Fruit fly (Drosophila melanogaster) whole organism, wandering third instar larva: Measurements from ENCODE around the gene CG1575.

Experiments used
- Abd-B ChIP-seq: fragments of >200 bp; optimal IDR thresholded peaks from 2 replicates; lab custom pipeline; 2017; ENCODE audit warnings: missing biosample characterization, missing genetic modification characterization
- CG32264 ChIP-seq: fragments of 200-800 bp; sonication (Bioruptor generic); optimal IDR thresholded peaks from 2 replicates; lab custom pipeline; 2016; ENCODE audit warnings: missing biosample characterization, missing genetic modification characterization
- CG9705 ChIP-seq: fragments of 200-800 bp; sonication (Bioruptor generic); optimal IDR thresholded peaks from 2 replicates; lab custom pipeline; 2018; ENCODE audit warnings: missing biosample characterization, mild to moderate bottlenecking, missing genetic modification characterization
- CrebA ChIP-seq: fragments of 200-800 bp; sonication (Bioruptor generic); optimal IDR thresholded peaks from 2 replicates; lab custom pipeline; 2016; ENCODE audit warnings: missing biosample characterization, mild to moderate bottlenecking, missing genetic modification characterization, borderline replicate concordance
- Dfd ChIP-seq: fragments of >200 bp; optimal IDR thresholded peaks from 2 replicates; lab custom pipeline; 2017; ENCODE audit warnings: missing biosample characterization, missing genetic modification characterization
- Dif ChIP-seq: fragments of 200-275, 200-300 bp; sonication (Bioruptor generic); optimal IDR thresholded peaks from 2 replicates; lab custom pipeline; 2018; ENCODE audit warnings: missing biosample characterization, missing genetic modification characterization; ENCODE audit not compliant: partially characterized antibody
- GATAd ChIP-seq: sonication (Bioruptor generic); optimal IDR thresholded peaks from 2 replicates; lab custom pipeline; 2016; ENCODE audit warnings: missing biosample characterization, missing genetic modification characterization
- HLH106 ChIP-seq: fragments of 200-800 bp; optimal IDR thresholded peaks from 3 replicates; lab custom pipeline; 2019; ENCODE audit warnings: missing biosample characterization, mild to moderate bottlenecking, missing genetic modification characterization, moderate library complexity
- Hnf4 ChIP-seq: fragments of 200-800 bp; sonication (Bioruptor generic); optimal IDR thresholded peaks from 2 replicates; lab custom pipeline; 2016; ENCODE audit warnings: missing biosample characterization, mild to moderate bottlenecking, missing genetic modification characterization
- Hr78 ChIP-seq: fragments of >200 bp; optimal IDR thresholded peaks from 2 replicates; lab custom pipeline; 2017; ENCODE audit warnings: missing biosample characterization, missing genetic modification characterization
- Hr83 ChIP-seq: fragments of 200-300 bp; sonication (Bioruptor generic); optimal IDR thresholded peaks from 2 replicates; lab custom pipeline; 2016; ENCODE audit warnings: missing biosample characterization, mild to moderate bottlenecking, missing genetic modification characterization, moderate library complexity; ENCODE audit not compliant: poor library complexity, severe bottlenecking
- Jra ChIP-seq: sonication (Bioruptor generic); optimal IDR thresholded peaks from 2 replicates; lab custom pipeline; 2016; ENCODE audit warnings: missing biosample characterization, missing genetic modification characterization
- Mio ChIP-seq: sonication (Bioruptor generic); optimal IDR thresholded peaks from 2 replicates; lab custom pipeline; 2016; ENCODE audit warnings: missing biosample characterization, missing genetic modification characterization
- Myc ChIP-seq: fragments of >200 bp; optimal IDR thresholded peaks from 2 replicates; lab custom pipeline; 2017
- N ChIP-seq: fragments of >200 bp; optimal IDR thresholded peaks from 2 replicates; lab custom pipeline; 2018; ENCODE audit warnings: missing biosample characterization, missing external identifiers, missing genetic modification characterization
- OdsH ChIP-seq: fragments of 200-800 bp; sonication (Bioruptor generic); optimal IDR thresholded peaks from 2 replicates; lab custom pipeline; 2016; ENCODE audit warnings: missing biosample characterization, mild to moderate bottlenecking, missing genetic modification characterization
- Rel ChIP-seq, 2 experiments: fragments of 200-800 bp; sonication (Bioruptor generic) in 1 of 2; optimal IDR thresholded peaks; 2 replicates in 1 of 2; 3 replicates in 1 of 2; lab custom pipeline; 2016 to 2019; ENCODE audit warnings: mild to moderate bottlenecking in 2 of 2, missing biosample characterization in 2 of 2, missing genetic modification characterization in 2 of 2, moderate library complexity in 1 of 2
- Sp1 ChIP-seq: fragments of 200-800 bp; sonication (Bioruptor generic); optimal IDR thresholded peaks from 3 replicates; lab custom pipeline; 2019; ENCODE audit warnings: missing biosample characterization, mild to moderate bottlenecking, missing genetic modification characterization, moderate library complexity
- Vsx2 ChIP-seq: fragments of 200-300, 225-300 bp; sonication (Bioruptor generic); optimal IDR thresholded peaks from 2 replicates; lab custom pipeline; 2018; ENCODE audit warnings: missing biosample characterization, missing genetic modification characterization; ENCODE audit not compliant: partially characterized antibody
- br ChIP-seq: fragments of 200-800 bp; sonication (Bioruptor generic); optimal IDR thresholded peaks from 2 replicates; lab custom pipeline; 2016; ENCODE audit warnings: missing biosample characterization, missing genetic modification characterization
- brk ChIP-seq: fragments of 200-800 bp; sonication (Bioruptor generic); optimal IDR thresholded peaks from 2 replicates; lab custom pipeline; 2016; ENCODE audit warnings: missing biosample characterization, mild to moderate bottlenecking, missing genetic modification characterization
- dl ChIP-seq, 2 experiments: fragments of 175-275, 200-275 bp in 1 of 2; fragments of 200-275 bp in 1 of 2; sonication (Bioruptor generic); optimal IDR thresholded peaks; lab custom pipeline; 2018; ENCODE audit warnings: mild to moderate bottlenecking in 2 of 2, missing biosample characterization in 2 of 2, missing genetic modification characterization in 2 of 2, moderate library complexity in 2 of 2; ENCODE audit not compliant: partially characterized antibody in 2 of 2, insufficient read depth in 1 of 2
- dmrt93B ChIP-seq: fragments of 200-800 bp; sonication (Bioruptor generic); optimal IDR thresholded peaks from 2 replicates; lab custom pipeline; 2018; ENCODE audit warnings: missing biosample characterization, mild to moderate bottlenecking, missing genetic modification characterization
- dsf ChIP-seq: sonication (Bioruptor generic); optimal IDR thresholded peaks from 2 replicates; lab custom pipeline; 2016; ENCODE audit warnings: missing biosample characterization, missing genetic modification characterization, borderline replicate concordance
- ey ChIP-seq: fragments of 200-800 bp; sonication (Bioruptor generic); optimal IDR thresholded peaks from 2 replicates; lab custom pipeline; 2016; ENCODE audit warnings: missing biosample characterization, missing genetic modification characterization
- foxo ChIP-seq, 2 experiments: fragments of 200-800 bp; sonication (Bioruptor generic); optimal IDR thresholded peaks; 2 replicates in 1 of 2; 3 replicates in 1 of 2; lab custom pipeline; 2016 to 2017; ENCODE audit warnings: missing biosample characterization in 2 of 2, missing genetic modification characterization in 2 of 2
- fru ChIP-seq: fragments of 200-800 bp; sonication (Bioruptor generic); optimal IDR thresholded peaks from 3 replicates; lab custom pipeline; 2016; ENCODE audit warnings: missing biosample characterization, mild to moderate bottlenecking, missing genetic modification characterization
- h ChIP-seq: fragments of 200-800 bp; sonication (Bioruptor generic); optimal IDR thresholded peaks from 3 replicates; lab custom pipeline; 2016; ENCODE audit warnings: missing biosample characterization, mild to moderate bottlenecking, missing genetic modification characterization
- jim ChIP-seq: fragments of 175-275, 200-325 bp; sonication (Bioruptor generic); optimal IDR thresholded peaks from 2 replicates; lab custom pipeline; 2016; ENCODE audit warnings: missing biosample characterization, mild to moderate bottlenecking, missing genetic modification characterization
- lola ChIP-seq: fragments of >200 bp; optimal IDR thresholded peaks from 2 replicates; lab custom pipeline; 2017; ENCODE audit warnings: missing biosample characterization, missing genetic modification characterization
- pan ChIP-seq: fragments of >200 bp; optimal IDR thresholded peaks from 2 replicates; lab custom pipeline; 2017
- psq ChIP-seq: fragments of 200-800 bp; sonication (Bioruptor generic); optimal IDR thresholded peaks from 3 replicates; lab custom pipeline; 2017; ENCODE audit warnings: missing biosample characterization, mild to moderate bottlenecking, missing genetic modification characterization, moderate library complexity
- rgr ChIP-seq: fragments of 200-800 bp; sonication (Bioruptor generic); optimal IDR thresholded peaks from 3 replicates; lab custom pipeline; 2016; ENCODE audit warnings: missing biosample characterization, mild to moderate bottlenecking, missing genetic modification characterization
- sage ChIP-seq: fragments of 200-800 bp; sonication (Bioruptor generic); optimal IDR thresholded peaks from 2 replicates; lab custom pipeline; 2016; ENCODE audit warnings: missing biosample characterization, mild to moderate bottlenecking, missing genetic modification characterization
- sv ChIP-seq: fragments of 200-800 bp; sonication (Bioruptor generic); optimal IDR thresholded peaks from 3 replicates; lab custom pipeline; 2016; ENCODE audit warnings: missing biosample characterization, missing genetic modification characterization
- tai ChIP-seq: sonication (Bioruptor generic); optimal IDR thresholded peaks from 2 replicates; lab custom pipeline; 2016; ENCODE audit warnings: missing biosample characterization, missing genetic modification characterization
- usp ChIP-seq: fragments of >200 bp; optimal IDR thresholded peaks from 2 replicates; lab custom pipeline; 2017; ENCODE audit warnings: missing biosample characterization, missing genetic modification characterization
- woc ChIP-seq: sonication (Bioruptor generic); optimal IDR thresholded peaks from 2 replicates; lab custom pipeline; 2016; ENCODE audit warnings: missing biosample characterization, mild to moderate bottlenecking, missing genetic modification characterization

Gene CG1575

DNA sequence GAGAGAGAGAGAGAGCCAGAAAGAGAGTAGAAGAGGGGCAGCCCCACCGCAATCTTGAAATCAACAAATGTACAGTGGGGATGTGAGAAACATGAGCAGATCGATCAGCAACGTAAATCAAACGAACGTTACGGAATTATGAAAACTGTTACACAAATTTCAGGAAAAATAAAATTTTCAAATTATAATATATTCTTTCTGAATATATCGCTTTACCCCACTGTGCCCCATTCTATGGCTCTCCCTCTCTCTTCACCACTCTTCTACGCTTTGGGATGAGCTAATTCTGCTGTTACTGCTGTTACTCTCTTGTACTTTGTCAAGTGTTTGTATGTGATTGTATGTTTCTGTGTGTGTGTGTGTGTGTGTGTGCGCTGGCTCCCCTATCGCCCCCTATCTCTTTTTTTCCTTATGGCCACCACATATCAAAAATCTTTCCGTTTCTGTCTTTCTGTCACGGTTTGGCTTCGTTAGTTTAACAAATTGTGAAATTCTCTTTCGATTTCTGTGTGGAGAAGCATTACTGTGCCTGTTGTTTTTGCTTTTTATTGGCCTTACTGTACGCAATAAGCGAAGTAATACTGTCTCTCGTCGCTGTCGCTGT lies 25.7 kb upstream of the CG1575 start:
- peak; percentile 99 for TF ChIP-seq fru (GFP tag; lab: Kevin White, UChicago)
- TF ChIP-seq OdsH (GFP tag; lab: Kevin White, UChicago) = peak; percentile 96
- TF ChIP-seq foxo (GFP tag; optimal IDR thresholded peaks at IDR 0.05; lab: Kevin White, UChicago) = peak; percentile 31 to 97
- no peak for TF ChIP-seq lola (GFP tag; lab: Kevin White, UChicago)
- TF ChIP-seq sv (GFP tag; lab: Kevin White, UChicago) = peak; percentile 98
- peak; percentile 78 for TF ChIP-seq tai (GFP tag; lab: Kevin White, UChicago)
- no peak for TF ChIP-seq usp (GFP tag; lab: Kevin White, UChicago)
- TF ChIP-seq GATAd (GFP tag; lab: Kevin White, UChicago) = peak; percentile 56
- TF ChIP-seq pan (lab: Kevin White, UChicago) = no peak
- peak; percentile 34 for TF ChIP-seq Dfd (GFP tag; lab: Kevin White, UChicago)
- no peak for TF ChIP-seq Mio (GFP tag; lab: Kevin White, UChicago)
- peak; percentile 67 for TF ChIP-seq Jra (GFP tag; lab: Kevin White, UChicago)
- TF ChIP-seq CG32264 (GFP tag; lab: Kevin White, UChicago) = peak; percentile 75
- TF ChIP-seq dmrt93B (GFP tag; lab: Kevin White, UChicago) = peak; percentile 88
- peak; percentile 94 for TF ChIP-seq sage (GFP tag; lab: Kevin White, UChicago)
- peak; percentile 11 for TF ChIP-seq Hr83 (GFP tag; lab: Kevin White, UChicago)
- TF ChIP-seq Rel (GFP tag; optimal IDR thresholded peaks at IDR 0.05; lab: Kevin White, UChicago) = peak; percentile 88
- peak; percentile 83 for TF ChIP-seq Rel (tag; optimal IDR thresholded peaks at IDR 0.05; lab: Kevin White, UChicago)
- no peak for TF ChIP-seq Abd-B (GFP tag; lab: Kevin White, UChicago)
- peak; percentile 97 for TF ChIP-seq h (GFP tag; lab: Kevin White, UChicago)
- TF ChIP-seq rgr (GFP tag; lab: Kevin White, UChicago) = peak; percentile 96
- no peak for TF ChIP-seq Hr78
- TF ChIP-seq Hnf4 = peak; percentile 84
- peak; percentile 91 for TF ChIP-seq HLH106
- TF ChIP-seq N (GFP tag; lab: Kevin White, UChicago) = no peak
- TF ChIP-seq woc (GFP tag; lab: Kevin White, UChicago) = peak; percentile 91
- TF ChIP-seq Vsx2 (GFP tag; lab: Kevin White, UChicago) = peak; percentile 17
- TF ChIP-seq Sp1 (GFP tag; lab: Kevin White, UChicago) = peak; percentile 92
- peak; percentile 95 for TF ChIP-seq ey (GFP tag; lab: Kevin White, UChicago)
- peak; percentile 91 for TF ChIP-seq brk
- no peak for TF ChIP-seq Myc (lab: Kevin White, UChicago)
- TF ChIP-seq CG9705 = peak; percentile 32
- TF ChIP-seq Dif (GFP tag; lab: Kevin White, UChicago) = peak; percentile 66
- no peak for TF ChIP-seq dl (GFP tag; optimal IDR thresholded peaks at IDR 0.05; lab: Kevin White, UChicago; ENCODE audit: insufficient read depth in 1 of 2, partially characterized antibody in 2 of 2)
- TF ChIP-seq br (GFP tag; lab: Kevin White, UChicago) = peak; percentile 93
- TF ChIP-seq psq (GFP tag; lab: Kevin White, UChicago) = peak; percentile 93
- TF ChIP-seq dsf (GFP tag; lab: Kevin White, UChicago) = peak; percentile 20
- TF ChIP-seq jim (GFP tag; lab: Kevin White, UChicago) = no peak
- TF ChIP-seq CrebA (GFP tag; lab: Kevin White, UChicago) = no peak
- TF ChIP-seq, all 38 proteins: peak for 27

DNA sequence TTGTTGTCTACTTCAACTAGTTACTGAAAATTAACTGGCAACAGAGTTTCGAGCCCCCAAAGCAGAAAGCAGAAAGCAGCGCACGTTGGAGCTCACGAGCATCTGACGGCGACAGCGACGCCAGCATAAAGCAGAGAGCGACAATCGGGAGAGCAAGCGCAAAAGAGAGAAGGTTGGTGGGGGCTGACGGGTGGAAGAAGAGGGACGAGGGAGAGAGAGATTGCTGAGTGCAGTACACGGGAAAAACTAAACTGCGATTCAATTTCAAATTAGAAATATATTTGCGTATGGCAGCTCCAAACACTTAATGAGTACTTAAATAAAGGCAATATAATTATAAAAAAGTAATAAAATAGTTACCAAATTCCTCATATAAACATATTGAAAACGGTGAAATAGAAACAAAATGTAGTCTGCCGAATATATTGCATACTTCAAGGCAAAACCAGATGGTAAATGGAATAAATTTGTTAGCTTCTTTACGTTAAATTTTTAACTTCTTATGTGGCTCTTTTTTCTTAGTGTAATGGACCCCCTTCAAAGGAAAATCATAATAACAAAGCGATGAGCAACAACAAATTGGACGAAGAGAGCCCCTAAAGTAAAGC lies 24.6 kb upstream of the CG1575 start:
- peak; percentile 86 for TF ChIP-seq ey (GFP tag; lab: Kevin White, UChicago)
- peak; percentile 68 to 81 for TF ChIP-seq dl (GFP tag; optimal IDR thresholded peaks at IDR 0.05; lab: Kevin White, UChicago; ENCODE audit: insufficient read depth in 1 of 2, partially characterized antibody in 2 of 2)
- TF ChIP-seq Hnf4 = peak; percentile 80
- no peak for TF ChIP-seq Vsx2 (GFP tag; lab: Kevin White, UChicago)
- TF ChIP-seq Dfd (GFP tag; lab: Kevin White, UChicago) = peak; percentile 76
- TF ChIP-seq N (GFP tag; lab: Kevin White, UChicago) = no peak
- no peak for TF ChIP-seq Hr78
- TF ChIP-seq h (GFP tag; lab: Kevin White, UChicago) = peak; percentile 93
- TF ChIP-seq sv (GFP tag; lab: Kevin White, UChicago) = peak; percentile 86
- TF ChIP-seq tai (GFP tag; lab: Kevin White, UChicago) = peak; percentile 80
- peak; percentile 97 for TF ChIP-seq HLH106
- peak; percentile 86 for TF ChIP-seq woc (GFP tag; lab: Kevin White, UChicago)
- TF ChIP-seq Abd-B (GFP tag; lab: Kevin White, UChicago) = no peak
- TF ChIP-seq Dif (GFP tag; lab: Kevin White, UChicago) = peak; percentile 90
- TF ChIP-seq CG9705 = peak; percentile 95
- TF ChIP-seq CrebA (GFP tag; lab: Kevin White, UChicago) = no peak
- TF ChIP-seq Hr83 (GFP tag; lab: Kevin White, UChicago) = no peak
- peak; percentile 97 for TF ChIP-seq Sp1 (GFP tag; lab: Kevin White, UChicago)
- peak; percentile 95 for TF ChIP-seq dmrt93B (GFP tag; lab: Kevin White, UChicago)
- TF ChIP-seq Mio (GFP tag; lab: Kevin White, UChicago) = no peak
- peak; percentile 91 for TF ChIP-seq rgr (GFP tag; lab: Kevin White, UChicago)
- TF ChIP-seq lola (GFP tag; lab: Kevin White, UChicago) = no peak
- peak; percentile 9 for TF ChIP-seq GATAd (GFP tag; lab: Kevin White, UChicago)
- TF ChIP-seq Jra (GFP tag; lab: Kevin White, UChicago) = peak; percentile 36
- no peak for TF ChIP-seq jim (GFP tag; lab: Kevin White, UChicago)
- TF ChIP-seq Rel (GFP tag; optimal IDR thresholded peaks at IDR 0.05; lab: Kevin White, UChicago) = no peak
- TF ChIP-seq Rel (tag; optimal IDR thresholded peaks at IDR 0.05; lab: Kevin White, UChicago) = peak; percentile 80
- TF ChIP-seq brk = peak; percentile 81
- peak; percentile 92 for TF ChIP-seq psq (GFP tag; lab: Kevin White, UChicago)
- peak; percentile 53 for TF ChIP-seq CG32264 (GFP tag; lab: Kevin White, UChicago)
- peak; percentile 29 for TF ChIP-seq dsf (GFP tag; lab: Kevin White, UChicago)
- TF ChIP-seq br (GFP tag; lab: Kevin White, UChicago) = peak; percentile 89
- no peak for TF ChIP-seq Myc (lab: Kevin White, UChicago)
- TF ChIP-seq pan (lab: Kevin White, UChicago) = no peak
- no peak for TF ChIP-seq usp (GFP tag; lab: Kevin White, UChicago)
- TF ChIP-seq sage (GFP tag; lab: Kevin White, UChicago) = peak; percentile 89
